Worm (Caenorhabditis elegans): ENCODE measurements around the gene acp-3.

DNA sequence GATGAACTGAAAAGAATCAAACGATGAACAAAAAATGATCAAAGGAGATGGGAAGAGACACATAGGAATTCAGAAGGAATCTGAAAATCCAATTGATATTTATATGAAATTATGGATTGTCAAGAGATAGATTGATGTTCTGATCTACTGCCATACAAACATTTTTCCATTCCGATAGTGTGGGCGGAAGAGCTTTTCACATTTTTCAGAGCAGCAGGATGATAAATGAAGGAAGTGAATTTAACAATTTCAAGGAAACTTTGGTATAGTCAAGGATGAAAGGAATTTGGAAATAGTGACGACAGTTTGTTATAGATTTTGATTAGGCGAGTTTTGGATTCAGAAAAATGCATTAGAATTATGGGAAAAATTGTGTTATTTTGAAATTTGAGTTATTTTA is 31.6 kb downstream of the acp-3 start, which contains the start of gene ubc-24:
- TF ChIP-seq F13C5.2 (tag; optimal IDR thresholded peaks at IDR 0.05) (no peak), B0310.2 (tag; optimal IDR thresholded peaks at IDR 0.05) (no peak), hmbx-1 (tag; optimal IDR thresholded peaks at IDR 0.05) (no peak)

All from whole organism, early embryonic.